Fruit fly (Drosophila melanogaster): Measurements from ENCODE around the gene CG15731.

CG15731 gene

dm6 chrX:12431466-12431865 is 26.1 kb downstream of the CG15731 start:
- TF ChIP-seq Mnt (GFP tag; optimal IDR thresholded peaks at IDR 0.05) (no peak), cic (GFP tag; optimal IDR thresholded peaks at IDR 0.05) (no peak), Hr96 (GFP tag; optimal IDR thresholded peaks at IDR 0.05) (no peak), bab1 (GFP tag; optimal IDR thresholded peaks at IDR 0.05) (no peak), cnc (optimal IDR thresholded peaks at IDR 0.05) (no peak), kay (GFP tag; ENCODE audit: borderline replicate concordance) (no peak), CG11617 (GFP tag; optimal IDR thresholded peaks at IDR 0.05) (no peak), Crg-1 (GFP tag; optimal IDR thresholded peaks at IDR 0.05) (no peak), CG5204 (GFP tag; optimal IDR thresholded peaks at IDR 0.05) (no peak), CG7101 (tag; optimal IDR thresholded peaks at IDR 0.05) (no peak), CG33017 (tag; optimal IDR thresholded peaks at IDR 0.05) (no peak), ovo (GFP tag; optimal IDR thresholded peaks at IDR 0.05) (no peak), CG7045 (GFP tag; optimal IDR thresholded peaks at IDR 0.05) (no peak), toe (GFP tag; optimal IDR thresholded peaks at IDR 0.05) (no peak), CG14711 (tag; optimal IDR thresholded peaks at IDR 0.05) (no peak), tj (GFP tag; optimal IDR thresholded peaks at IDR 0.05) (no peak), CG12768 (GFP tag; optimal IDR thresholded peaks at IDR 0.05) (no peak)

DNA sequence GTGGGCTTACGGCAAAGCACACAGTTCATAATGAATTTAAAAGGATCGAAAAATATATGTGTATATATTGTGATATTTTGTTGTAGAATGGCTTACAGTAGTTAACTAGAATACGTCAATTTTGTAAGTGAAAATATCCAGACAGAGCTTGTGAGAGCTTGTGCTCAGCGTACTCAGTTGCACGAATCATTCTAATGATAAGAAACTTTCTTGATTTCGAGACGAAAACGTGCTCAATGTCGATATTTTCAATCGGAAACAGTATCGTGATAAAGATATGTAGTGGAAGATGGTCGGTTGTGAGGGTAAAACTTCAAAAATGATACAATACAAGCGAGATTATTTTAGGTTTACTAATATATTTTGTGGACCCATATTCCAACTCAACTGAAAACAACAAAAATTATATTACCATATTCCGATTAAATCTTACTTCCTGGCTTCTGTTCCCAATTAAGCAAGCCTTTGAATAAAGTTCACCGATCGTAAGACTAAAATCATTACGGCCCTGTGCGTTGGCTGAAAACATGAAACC is 49.1 kb downstream of the CG15731 start, which contains the start of the genes CG32651 and CG2574:
Gene CG32651 (minus strand): TSS at position 101 of the 535 bp plus-strand sequence.
Gene CG2574 (plus strand): TSS at position 485 of the 535 bp plus-strand sequence.
- TF ChIP-seq CG14711 (tag; optimal IDR thresholded peaks at IDR 0.05) (no peak), CG5204 (GFP tag; optimal IDR thresholded peaks at IDR 0.05) (no peak), CG1620 (GFP tag; optimal IDR thresholded peaks at IDR 0.05) (no peak), bab1 (GFP tag; optimal IDR thresholded peaks at IDR 0.05) (no peak), Hr96 (GFP tag; optimal IDR thresholded peaks at IDR 0.05) (no peak), CG12768 (GFP tag; optimal IDR thresholded peaks at IDR 0.05) (no peak), cnc (optimal IDR thresholded peaks at IDR 0.05) (no peak)

Data from whole organism, adult.